5 worm cellular contexts compared by ENCODE assay signal in genomic region chrIII:6422721-6423120, ce11.
TF ChIP-seq lines count a peak whose summit lies in the region.

No protein-coding gene starts in this region.

TF ChIP-seq in whole organism, L1 larva, 84 proteins besides CTCF, POLR2A, EP300 and RAD21 (continues in another document):
- TF ChIP-seq hlh-17 (GFP tag; optimal IDR thresholded peaks at IDR 0.05; lab: Kevin White, UChicago; ENCODE audit: borderline replicate concordance): no peak
- TF ChIP-seq nhr-20 (tag; optimal IDR thresholded peaks at IDR 0.05; lab: Kevin White, UChicago): peak; percentile 45
- TF ChIP-seq unc-98 (GFP tag; IDR thresholded peaks at IDR 0.05; lab: Robert Waterston, UW): no peak
- TF ChIP-seq nhr-11 (tag; optimal IDR thresholded peaks at IDR 0.05; lab: Kevin White, UChicago): no peak
- TF ChIP-seq lin-35 (GFP tag; optimal IDR thresholded peaks at IDR 0.05; lab: Kevin White, UChicago): peak in 1 of 2 experiments; percentile 50
- peak; percentile 30 for TF ChIP-seq nhr-71 (tag; optimal IDR thresholded peaks at IDR 0.05; lab: Kevin White, UChicago)
- no peak for TF ChIP-seq unc-86 (tag; optimal IDR thresholded peaks at IDR 0.05; lab: Kevin White, UChicago)
- TF ChIP-seq xbp-1 (tag; optimal IDR thresholded peaks at IDR 0.05; lab: Kevin White, UChicago): no peak
- no peak for TF ChIP-seq tlp-1 (tag; optimal IDR thresholded peaks at IDR 0.05; lab: Kevin White, UChicago)
- no peak for TF ChIP-seq nhr-12 (tag; optimal IDR thresholded peaks at IDR 0.05; lab: Kevin White, UChicago)
- no peak for TF ChIP-seq ztf-11 (tag; optimal IDR thresholded peaks at IDR 0.05; lab: Kevin White, UChicago)
- no peak for TF ChIP-seq F16B12.6 (tag; optimal IDR thresholded peaks at IDR 0.05; lab: Kevin White, UChicago)
- no peak for TF ChIP-seq mep-1 (tag; optimal IDR thresholded peaks at IDR 0.05; lab: Kevin White, UChicago)
- TF ChIP-seq sup-37 (GFP tag; optimal IDR thresholded peaks at IDR 0.05; lab: Kevin White, UChicago): no peak
- TF ChIP-seq aha-1 (tag; optimal IDR thresholded peaks at IDR 0.05; lab: Kevin White, UChicago): no peak
- no peak for TF ChIP-seq swsn-7 (tag; optimal IDR thresholded peaks at IDR 0.05; lab: Kevin White, UChicago)
- TF ChIP-seq lin-13 (GFP tag; optimal IDR thresholded peaks at IDR 0.05; lab: Kevin White, UChicago): no peak
- TF ChIP-seq unc-62 (GFP tag; optimal IDR thresholded peaks at IDR 0.05; lab: Kevin White, UChicago): no peak
- TF ChIP-seq nhr-28 (tag; optimal IDR thresholded peaks at IDR 0.05; lab: Kevin White, UChicago): no peak

TF ChIP-seq in whole organism, L2 larva, 48 proteins besides CTCF, POLR2A, EP300 and RAD21 (continues in another document):
- no peak for TF ChIP-seq unc-39 (tag; optimal IDR thresholded peaks at IDR 0.05; lab: Kevin White, UChicago)
- TF ChIP-seq sma-9 (GFP tag; optimal IDR thresholded peaks at IDR 0.05; lab: Kevin White, UChicago): peak; percentile 68
- TF ChIP-seq sma-9 (tag; optimal IDR thresholded peaks at IDR 0.05; lab: Kevin White, UChicago): no peak
- no peak for TF ChIP-seq ztf-11 (tag; optimal IDR thresholded peaks at IDR 0.05; lab: Kevin White, UChicago)
- no peak for TF ChIP-seq aly-2 (tag; optimal IDR thresholded peaks at IDR 0.05; lab: Kevin White, UChicago)
- TF ChIP-seq gmeb-1 (tag; optimal IDR thresholded peaks at IDR 0.05; lab: Kevin White, UChicago): no peak
- TF ChIP-seq ceh-82 (tag; optimal IDR thresholded peaks at IDR 0.05; lab: Kevin White, UChicago): no peak
- TF ChIP-seq crh-2 (tag; optimal IDR thresholded peaks at IDR 0.05; lab: Kevin White, UChicago): peak; percentile 65
- no peak for TF ChIP-seq sma-3 (GFP tag; optimal IDR thresholded peaks at IDR 0.05; lab: Kevin White, UChicago)
- peak; percentile 62 for TF ChIP-seq nhr-25 (tag; optimal IDR thresholded peaks at IDR 0.05; lab: Kevin White, UChicago)
- no peak for TF ChIP-seq elt-3 (tag; optimal IDR thresholded peaks at IDR 0.05; lab: Kevin White, UChicago)
- TF ChIP-seq lsy-2 (tag; optimal IDR thresholded peaks at IDR 0.05; lab: Kevin White, UChicago): no peak
- no peak for TF ChIP-seq zag-1 (tag; optimal IDR thresholded peaks at IDR 0.05; lab: Kevin White, UChicago)
- peak; percentile 51 for TF ChIP-seq fos-1 (tag; optimal IDR thresholded peaks at IDR 0.05; lab: Kevin White, UChicago)
- no peak for TF ChIP-seq nhr-10 (tag; optimal IDR thresholded peaks at IDR 0.05; lab: Kevin White, UChicago)
- no peak for TF ChIP-seq nhr-237 (tag; optimal IDR thresholded peaks at IDR 0.05; lab: Kevin White, UChicago)
- TF ChIP-seq unc-55 (GFP tag; optimal IDR thresholded peaks at IDR 0.05; lab: Kevin White, UChicago): no peak
- no peak for TF ChIP-seq C34F6.9 (tag; optimal IDR thresholded peaks at IDR 0.05; lab: Kevin White, UChicago)
- TF ChIP-seq alr-1 (tag; optimal IDR thresholded peaks at IDR 0.05; lab: Kevin White, UChicago): no peak
- no peak for TF ChIP-seq unc-62 (GFP tag; optimal IDR thresholded peaks at IDR 0.05; lab: Kevin White, UChicago)

TF ChIP-seq in whole organism, L3 larva, 47 proteins besides CTCF, POLR2A, EP300 and RAD21:
- TF ChIP-seq lsy-12 (tag; optimal IDR thresholded peaks at IDR 0.05; lab: Kevin White, UChicago) (peak; percentile 2), nhr-11 (tag; optimal IDR thresholded peaks at IDR 0.05; lab: Kevin White, UChicago) (no peak), jun-1 (tag; optimal IDR thresholded peaks at IDR 0.05; lab: Kevin White, UChicago) (peak; percentile 10), elt-1 (tag; optimal IDR thresholded peaks at IDR 0.05; lab: Kevin White, UChicago) (peak; percentile 14), aly-2 (tag; optimal IDR thresholded peaks at IDR 0.05; lab: Kevin White, UChicago) (no peak), pqm-1 (tag; optimal IDR thresholded peaks at IDR 0.05; lab: Kevin White, UChicago) (peak; percentile 85), elt-2 (tag; optimal IDR thresholded peaks at IDR 0.05; lab: Kevin White, UChicago) (peak; percentile 34)

TF ChIP-seq in whole organism, L4 larva, 104 proteins besides CTCF, POLR2A, EP300 and RAD21 (continues in another document):
- no peak for TF ChIP-seq lin-38 (GFP tag; IDR thresholded peaks at IDR 0.05; lab: Robert Waterston, UW)
- TF ChIP-seq aly-2 (tag; optimal IDR thresholded peaks at IDR 0.05; lab: Kevin White, UChicago): no peak
- no peak for TF ChIP-seq F37D6.2 (tag; optimal IDR thresholded peaks at IDR 0.05; lab: Kevin White, UChicago)
- TF ChIP-seq ceh-28 (tag; optimal IDR thresholded peaks at IDR 0.05; lab: Kevin White, UChicago): no peak
- peak; percentile 73 for TF ChIP-seq dmd-6 (GFP tag; IDR thresholded peaks at IDR 0.05; lab: Robert Waterston, UW)
- peak; percentile 59 for TF ChIP-seq dve-1 (tag; optimal IDR thresholded peaks at IDR 0.05; lab: Kevin White, UChicago; ENCODE audit: insufficient read depth)
- no peak for TF ChIP-seq madf-9 (GFP tag; conservative IDR thresholded peaks at IDR 0.05; lab: Robert Waterston, UW)
- no peak for TF ChIP-seq set-16 (GFP tag; IDR thresholded peaks at IDR 0.05; lab: Robert Waterston, UW)
- TF ChIP-seq egl-27 (tag; optimal IDR thresholded peaks at IDR 0.05; lab: Kevin White, UChicago): no peak
- peak; percentile 71 for TF ChIP-seq mxl-3 (GFP tag; optimal IDR thresholded peaks at IDR 0.05; lab: Kevin White, UChicago)
- 0 out of 2 replicates have a peak, but pooled peaks have one; percentile 24 for TF ChIP-seq ceh-20 (GFP tag; IDR thresholded peaks at IDR 0.05; lab: Robert Waterston, UW)
- no peak for TF ChIP-seq lsy-2 (tag; optimal IDR thresholded peaks at IDR 0.05; lab: Kevin White, UChicago)
- TF ChIP-seq madf-5 (GFP tag; IDR thresholded peaks at IDR 0.05; lab: Robert Waterston, UW): no peak
- TF ChIP-seq F10B5.3 (tag; optimal IDR thresholded peaks at IDR 0.05; lab: Kevin White, UChicago): no peak
- peak; percentile 40 for TF ChIP-seq hlh-11 (tag; optimal IDR thresholded peaks at IDR 0.05; lab: Kevin White, UChicago)
- peak in 1 of 2 experiments; percentile 94 for TF ChIP-seq unc-62 (GFP tag; optimal IDR thresholded peaks at IDR 0.05 in 1 of 2; lab: Kevin White, UChicago)
- TF ChIP-seq unc-62 (tag; optimal IDR thresholded peaks at IDR 0.05; lab: Kevin White, UChicago): no peak
- no peak for TF ChIP-seq ces-1 (GFP tag; optimal IDR thresholded peaks at IDR 0.05; lab: Kevin White, UChicago)
- 0 out of 2 replicates have a peak, but pooled peaks have one; percentile 24 for TF ChIP-seq mdt-29 (GFP tag; IDR thresholded peaks at IDR 0.05; lab: Robert Waterston, UW)
- TF ChIP-seq dpl-1 (GFP tag; optimal IDR thresholded peaks at IDR 0.05; lab: Kevin White, UChicago): no peak
- no peak for TF ChIP-seq ceh-32 (tag; optimal IDR thresholded peaks at IDR 0.05; lab: Kevin White, UChicago; ENCODE audit: poor library complexity)
- TF ChIP-seq ceh-62 (tag; optimal IDR thresholded peaks at IDR 0.05; lab: Kevin White, UChicago): no peak
- peak; percentile 59 for TF ChIP-seq T20F7.1 (GFP tag; optimal IDR thresholded peaks at IDR 0.05; lab: Kevin White, UChicago)
- peak; percentile 19; the same call in 1 of the 2 replicates for TF ChIP-seq php-3 (GFP tag; IDR thresholded peaks at IDR 0.05; lab: Robert Waterston, UW)
- no peak for TF ChIP-seq arid-1 (GFP tag; conservative IDR thresholded peaks at IDR 0.05; lab: Robert Waterston, UW)
- TF ChIP-seq F26F4.8 (GFP tag; conservative IDR thresholded peaks at IDR 0.05; lab: Robert Waterston, UW): no peak
- TF ChIP-seq tag-97 (GFP tag; IDR thresholded peaks at IDR 0.05; lab: Robert Waterston, UW): no peak

TF ChIP-seq in whole organism, young adult, 124 proteins besides CTCF, POLR2A, EP300 and RAD21:
- TF ChIP-seq F49E8.2 (tag; optimal IDR thresholded peaks at IDR 0.05; lab: Kevin White, UChicago; ENCODE audit: insufficient read depth) (no peak), K12H6.12 (tag; optimal IDR thresholded peaks at IDR 0.05; lab: Kevin White, UChicago) (no peak), athp-1 (tag; optimal IDR thresholded peaks at IDR 0.05; lab: Kevin White, UChicago) (no peak), hrde-1 (tag; optimal IDR thresholded peaks at IDR 0.05; lab: Kevin White, UChicago; ENCODE audit: borderline replicate concordance) (no peak), ztf-26 (tag; optimal IDR thresholded peaks at IDR 0.05; lab: Kevin White, UChicago) (no peak), hsf-1 (GFP tag; IDR thresholded peaks at IDR 0.05; lab: Robert Waterston, UW) (no peak), attf-5 (GFP tag; optimal IDR thresholded peaks at IDR 0.05; lab: Kevin White, UChicago) (peak; percentile 6), K11D2.4 (GFP tag; IDR thresholded peaks at IDR 0.05; lab: Robert Waterston, UW) (no peak), akir-1 (GFP tag; optimal IDR thresholded peaks at IDR 0.05; lab: Kevin White, UChicago) (no peak), mcd-1 (GFP tag; IDR thresholded peaks at IDR 0.05; lab: Robert Waterston, UW) (no peak), nhr-80 (tag; optimal IDR thresholded peaks at IDR 0.05; lab: Kevin White, UChicago) (peak; percentile 20), nhr-120 (GFP tag; IDR thresholded peaks at IDR 0.05; lab: Robert Waterston, UW) (no peak), egl-18 (GFP tag; IDR thresholded peaks at IDR 0.05; lab: Robert Waterston, UW) (no peak), cebp-1 (GFP tag; IDR thresholded peaks at IDR 0.05; lab: Robert Waterston, UW) (no peak), cebp-1 (tag; optimal IDR thresholded peaks at IDR 0.05; lab: Kevin White, UChicago) (peak; percentile 35), hmg-20 (GFP tag; IDR thresholded peaks at IDR 0.05; lab: Robert Waterston, UW) (no peak), zfh-2 (GFP tag; conservative IDR thresholded peaks at IDR 0.05; lab: Robert Waterston, UW) (no peak), die-1 (tag; optimal IDR thresholded peaks at IDR 0.05; lab: Kevin White, UChicago) (no peak), dpff-1 (tag; optimal IDR thresholded peaks at IDR 0.05; lab: Kevin White, UChicago) (no peak), ceh-27 (GFP tag; optimal IDR thresholded peaks at IDR 0.05; lab: Kevin White, UChicago) (no peak), atf-7 (tag; optimal IDR thresholded peaks at IDR 0.05; lab: Kevin White, UChicago) (peak; percentile 17), sea-2 (GFP tag; IDR thresholded peaks at IDR 0.05; lab: Robert Waterston, UW) (no peak), C06A6.2 (GFP tag; conservative IDR thresholded peaks at IDR 0.05; lab: Robert Waterston, UW) (no peak), bed-1 (GFP tag; IDR thresholded peaks at IDR 0.05; lab: Robert Waterston, UW) (no peak), sdz-38 (tag; optimal IDR thresholded peaks at IDR 0.05; lab: Kevin White, UChicago) (no peak), nhr-179 (tag; optimal IDR thresholded peaks at IDR 0.05; lab: Kevin White, UChicago) (no peak), gei-17 (GFP tag; optimal IDR thresholded peaks at IDR 0.05; lab: Kevin White, UChicago) (no peak)
